Fruit fly (Drosophila melanogaster): ENCODE data around the gene Taf12.
A peak's percentile ranks its signal among the peaks of the same experiment; 100 is the strongest.

Taf12 gene

DNA sequence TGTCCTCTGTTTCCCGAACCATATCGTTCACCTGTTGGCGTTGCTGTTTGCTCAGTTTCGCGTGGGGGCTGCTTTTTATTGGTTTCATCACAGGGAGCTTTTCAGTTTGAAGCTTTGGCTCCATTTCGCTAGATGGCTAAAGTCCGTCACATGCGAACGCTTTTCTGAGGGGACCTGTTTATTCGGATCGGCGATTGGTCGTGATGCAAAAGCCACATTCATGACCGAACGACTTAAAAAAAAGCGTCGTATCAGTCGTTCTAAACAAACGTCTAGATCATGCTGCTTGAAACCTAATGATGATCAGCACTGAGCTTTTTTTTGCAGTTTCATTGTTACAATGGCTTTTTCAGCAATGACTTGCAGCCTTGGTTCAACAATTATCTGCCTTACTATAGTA is 10.4 kb upstream of the Taf12 start, which contains the start of gene CG6908 (continued):
- TF ChIP-seq slp2 (GFP tag; optimal IDR thresholded peaks at IDR 0.05) (no peak), Taf1 (GFP tag; IDR thresholded peaks at IDR 0.05) (no peak), Pdp1 (GFP tag; optimal IDR thresholded peaks at IDR 0.05) (peak in 1 of 2 experiments; percentile 46), ken (GFP tag; IDR thresholded peaks at IDR 0.05) (no peak), zfh1 (GFP tag; IDR thresholded peaks at IDR 0.05) (no peak), CG7963 (GFP tag; IDR thresholded peaks at IDR 0.05; ENCODE audit: partially characterized antibody) (no peak), MTF-1 (GFP tag; optimal IDR thresholded peaks at IDR 0.05; ENCODE audit: borderline replicate concordance) (no peak), Hmr (GFP tag; optimal IDR thresholded peaks at IDR 0.05) (peak; percentile 7), sd (tag; optimal IDR thresholded peaks at IDR 0.05) (peak; percentile 34), tx (GFP tag; optimal IDR thresholded peaks at IDR 0.05) (no peak)

dm6 chr3R:11688055-11688454 is 8.6 kb upstream of the Taf12 start, which contains the start of gene CG6834:
Gene CG6834, minus strand, starts transcription at chr3R:11688133.
- TF ChIP-seq CG1529 (GFP tag; optimal IDR thresholded peaks at IDR 0.05) (no peak), Deaf1 (tag; optimal IDR thresholded peaks at IDR 0.05) (no peak), Med (GFP tag) (peak; percentile 73), amos (GFP tag; IDR thresholded peaks at IDR 0.05; ENCODE audit: partially characterized antibody) (peak; percentile 25; the same call in 1 of the 2 replicates), luna (GFP tag; optimal IDR thresholded peaks at IDR 0.05) (no peak), CG12071 (GFP tag; optimal IDR thresholded peaks at IDR 0.05) (peak; percentile 12), grn (GFP tag; optimal IDR thresholded peaks at IDR 0.05) (peak; percentile 78), Fer1 (GFP tag; optimal IDR thresholded peaks at IDR 0.05) (peak; percentile 31), abd-A (tag; optimal IDR thresholded peaks at IDR 0.05) (no peak), CG17568 (GFP tag; optimal IDR thresholded peaks at IDR 0.05) (peak; percentile 12), Blimp-1 (GFP tag; optimal IDR thresholded peaks at IDR 0.05) (no peak), CG33557 (GFP tag; optimal IDR thresholded peaks at IDR 0.05) (peak; percentile 53), Ets65A (GFP tag) (no peak), BtbVII (GFP tag; optimal IDR thresholded peaks at IDR 0.05) (peak; percentile 47), stc (GFP tag; IDR thresholded peaks at IDR 0.05) (no peak), CG31365 (tag; optimal IDR thresholded peaks at IDR 0.05) (peak; percentile 0), CG13296 (GFP tag; optimal IDR thresholded peaks at IDR 0.05) (peak; percentile 53), z (GFP tag; IDR thresholded peaks at IDR 0.05) (peak; percentile 94), ken (GFP tag; IDR thresholded peaks at IDR 0.05) (no peak), CG13624 (GFP tag; optimal IDR thresholded peaks at IDR 0.05) (peak; percentile 19), D19A (tag; optimal IDR thresholded peaks at IDR 0.05) (no peak), PHDP (tag; optimal IDR thresholded peaks at IDR 0.05) (peak; percentile 43), CG10543 (GFP tag; optimal IDR thresholded peaks at IDR 0.05) (peak; percentile 20), CG7745 (tag; optimal IDR thresholded peaks at IDR 0.05) (peak; percentile 9), CG15601 (tag; optimal IDR thresholded peaks at IDR 0.05) (peak; percentile 59), trem (tag; optimal IDR thresholded peaks at IDR 0.05) (no peak), tup (GFP tag; optimal IDR thresholded peaks at IDR 0.05) (no peak), CG30020 (tag; optimal IDR thresholded peaks at IDR 0.05) (no peak), sug (tag; optimal IDR thresholded peaks at IDR 0.05) (peak; percentile 96), CG11723 (GFP tag; optimal IDR thresholded peaks at IDR 0.05) (peak; percentile 15), CG10431 (GFP tag; optimal IDR thresholded peaks at IDR 0.05) (peak; percentile 39), CG30431 (GFP tag; optimal IDR thresholded peaks at IDR 0.05) (no peak), Pdp1 (GFP tag; optimal IDR thresholded peaks at IDR 0.05) (peak in 1 of 2 experiments; percentile 90), CG1603 (tag; optimal IDR thresholded peaks at IDR 0.05) (peak; percentile 15), Sox102F (GFP tag; optimal IDR thresholded peaks at IDR 0.05) (no peak), schlank (tag; optimal IDR thresholded peaks at IDR 0.05) (no peak), B-H2 (GFP tag; optimal IDR thresholded peaks at IDR 0.05) (peak; percentile 20), lab (GFP tag; optimal IDR thresholded peaks at IDR 0.05) (peak; percentile 23), Taf1 (GFP tag; IDR thresholded peaks at IDR 0.05) (no peak), salm (tag; optimal IDR thresholded peaks at IDR 0.05) (peak; percentile 66), CG12299 (tag; optimal IDR thresholded peaks at IDR 0.05) (peak; percentile 16)

Data from whole organism, embryonic.